Fruit fly (Drosophila melanogaster): ENCODE measurements around the gene CG42460.

Gene CG42460

dm6 chr2L:3373242-3373641 is 15.1 kb downstream of the CG42460 start, which contains the start of gene GramD1B (continued):
- TF ChIP-seq NK7.1 (GFP tag; optimal IDR thresholded peaks at IDR 0.05) (no peak), insv (GFP tag; optimal IDR thresholded peaks at IDR 0.05) (no peak), CG4617 (GFP tag; optimal IDR thresholded peaks at IDR 0.05; ENCODE audit: borderline replicate concordance) (peak; percentile 83), D19A (tag; optimal IDR thresholded peaks at IDR 0.05) (no peak), CG4820 (GFP tag; optimal IDR thresholded peaks at IDR 0.05) (no peak), bcd (GFP tag; optimal IDR thresholded peaks at IDR 0.05) (no peak), nmo (GFP tag; optimal IDR thresholded peaks at IDR 0.05) (peak; percentile 16), Nf-YC (tag; optimal IDR thresholded peaks at IDR 0.05) (no peak), zfh1 (GFP tag; IDR thresholded peaks at IDR 0.05) (no peak), Opbp (GFP tag; IDR thresholded peaks at IDR 0.05; ENCODE audit: partially characterized antibody) (peak; percentile 44; the same call in 1 of the 3 replicates), HHEX (GFP tag; optimal IDR thresholded peaks at IDR 0.05) (peak; percentile 21), ranshi (GFP tag; IDR thresholded peaks at IDR 0.05) (0 out of 2 replicates have a peak, but pooled peaks have one; percentile 6), jumu (GFP tag; optimal IDR thresholded peaks at IDR 0.05) (no peak), CG1832 (GFP tag; optimal IDR thresholded peaks at IDR 0.05) (no peak), CG3163 (GFP tag; optimal IDR thresholded peaks at IDR 0.05) (no peak), CG30431 (GFP tag; optimal IDR thresholded peaks at IDR 0.05) (no peak), Camta (GFP tag; optimal IDR thresholded peaks at IDR 0.05) (no peak), CG6765 (GFP tag; optimal IDR thresholded peaks at IDR 0.05) (no peak), CG2678 (tag; optimal IDR thresholded peaks at IDR 0.05) (peak; percentile 5), tx (GFP tag; optimal IDR thresholded peaks at IDR 0.05) (no peak), CG17829 (tag; optimal IDR thresholded peaks at IDR 0.05) (peak; percentile 36), Atf6 (GFP tag; IDR thresholded peaks at IDR 0.05) (no peak), zen2 (GFP tag; IDR thresholded peaks at IDR 0.05; ENCODE audit: partially characterized antibody) (peak; percentile 43; the same call in 1 of the 3 replicates), fd102C (GFP tag; optimal IDR thresholded peaks at IDR 0.05) (no peak), maf-S (GFP tag; optimal IDR thresholded peaks at IDR 0.05) (no peak), CG17802 (tag; optimal IDR thresholded peaks at IDR 0.05) (no peak), CG8089 (GFP tag; optimal IDR thresholded peaks at IDR 0.05) (no peak), Xbp1 (GFP tag; optimal IDR thresholded peaks at IDR 0.05) (no peak), ftz-f1 (GFP tag; optimal IDR thresholded peaks at IDR 0.05) (no peak), al (GFP tag; IDR thresholded peaks at IDR 0.05) (no peak), CG7745 (tag; optimal IDR thresholded peaks at IDR 0.05) (no peak), gce (GFP tag; IDR thresholded peaks at IDR 0.05) (no peak), cad (GFP tag; optimal IDR thresholded peaks at IDR 0.05) (no peak), HLH4C (GFP tag; IDR thresholded peaks at IDR 0.05; ENCODE audit: partially characterized antibody) (no peak), Taf1 (GFP tag; IDR thresholded peaks at IDR 0.05) (no peak), CG18262 (tag; optimal IDR thresholded peaks at IDR 0.05) (peak; percentile 11), knrl (GFP tag; IDR thresholded peaks at IDR 0.05; ENCODE audit: partially characterized antibody) (no peak; the same call in 2 of the 3 replicates), run (tag; optimal IDR thresholded peaks at IDR 0.05) (no peak), CG6683 (GFP tag; optimal IDR thresholded peaks at IDR 0.05) (no peak), CG5245 (GFP tag; optimal IDR thresholded peaks at IDR 0.05) (no peak), CG15514 (GFP tag; optimal IDR thresholded peaks at IDR 0.05) (peak; percentile 61), Nf-YB (GFP tag; optimal IDR thresholded peaks at IDR 0.05) (no peak), ken (GFP tag; IDR thresholded peaks at IDR 0.05) (0 out of 3 replicates have a peak, but pooled peaks have one; percentile 23), trem (tag; optimal IDR thresholded peaks at IDR 0.05) (peak; percentile 62), CG14965 (GFP tag; optimal IDR thresholded peaks at IDR 0.05; ENCODE audit: borderline replicate concordance) (no peak), HLH3B (GFP tag; IDR thresholded peaks at IDR 0.05) (no peak), Hmr (GFP tag; optimal IDR thresholded peaks at IDR 0.05) (peak; percentile 69), CG14710 (tag; optimal IDR thresholded peaks at IDR 0.05) (peak; percentile 40), fd3F (GFP tag; optimal IDR thresholded peaks at IDR 0.05) (no peak), CG13775 (GFP tag; optimal IDR thresholded peaks at IDR 0.05) (no peak)
